Fruit fly (Drosophila melanogaster): Measurements from ENCODE around the gene janA.

The janA gene

dm6 chr3R:29999495-29999894 is 39.8 kb downstream of the janA start, which contains the start of gene CG34298:
CG34298 (plus strand) TSS chr3R:29999795.
- TF ChIP-seq EcR (GFP tag; optimal IDR thresholded peaks at IDR 0.05): no peak
- no peak for TF ChIP-seq Pif1A (GFP tag; optimal IDR thresholded peaks at IDR 0.05)
- no peak for TF ChIP-seq CG12605 (GFP tag; IDR thresholded peaks at IDR 0.05)
- TF ChIP-seq CG15710 (tag; optimal IDR thresholded peaks at IDR 0.05): no peak
- no peak for TF ChIP-seq CG17806 (tag; optimal IDR thresholded peaks at IDR 0.05)
- TF ChIP-seq CG32121 (GFP tag; IDR thresholded peaks at IDR 0.05): no peak
- TF ChIP-seq CG13204 (GFP tag; optimal IDR thresholded peaks at IDR 0.05): no peak
- TF ChIP-seq Snoo (tag; optimal IDR thresholded peaks at IDR 0.05): no peak
- no peak for TF ChIP-seq D1 (tag; optimal IDR thresholded peaks at IDR 0.05)
- TF ChIP-seq CG34367 (tag; optimal IDR thresholded peaks at IDR 0.05): no peak
- TF ChIP-seq Pif1B (GFP tag; optimal IDR thresholded peaks at IDR 0.05): no peak
- no peak for TF ChIP-seq CG14655 (GFP tag; optimal IDR thresholded peaks at IDR 0.05)
- no peak for TF ChIP-seq CG8159 (tag; optimal IDR thresholded peaks at IDR 0.05)
- no peak for TF ChIP-seq CG10348 (GFP tag; IDR thresholded peaks at IDR 0.05)
- TF ChIP-seq CG8301 (tag; optimal IDR thresholded peaks at IDR 0.05): no peak
- TF ChIP-seq Ets98B (GFP tag; IDR thresholded peaks at IDR 0.05): no peak
- TF ChIP-seq rn (GFP tag; IDR thresholded peaks at IDR 0.05): no peak
- TF ChIP-seq CG4496 (GFP tag; IDR thresholded peaks at IDR 0.05): no peak
- TF ChIP-seq fd96Ca (GFP tag; IDR thresholded peaks at IDR 0.05): no peak
- no peak for TF ChIP-seq CG9948 (tag; optimal IDR thresholded peaks at IDR 0.05)

- TF ChIP-seq CG9948 (tag; optimal IDR thresholded peaks at IDR 0.05) (no peak), CG34367 (tag; optimal IDR thresholded peaks at IDR 0.05) (no peak), CG12605 (GFP tag; IDR thresholded peaks at IDR 0.05) (no peak), Ets98B (GFP tag; IDR thresholded peaks at IDR 0.05) (peak; percentile 19; the same call in 1 of the 2 replicates), Snoo (tag; optimal IDR thresholded peaks at IDR 0.05) (no peak)
Measured at dm6 chr3R:29997607-29998236, 41.6 kb downstream of the janA start, which contains the start of the genes CG15525 and CG11504. CG15525 (minus strand) TSS chr3R:29997676. CG11504 (plus strand) TSS chr3R:29997900.

dm6 chr3R:29995035-29995434 is 44.3 kb downstream of the janA start, which contains the start of the genes CG7903 and Sas-6:
CG7903 (minus strand) TSS chr3R:29995231.
Sas-6 (plus strand) TSS chr3R:29995357.
- TF ChIP-seq CG4496 (GFP tag; IDR thresholded peaks at IDR 0.05): peak; percentile 44; the same call in 1 of the 3 replicates
- no peak for TF ChIP-seq Pif1B (GFP tag; optimal IDR thresholded peaks at IDR 0.05)

- TF ChIP-seq CG14655 (GFP tag; optimal IDR thresholded peaks at IDR 0.05): no peak
- no peak for TF ChIP-seq CG12605 (GFP tag; IDR thresholded peaks at IDR 0.05)
- TF ChIP-seq fd96Ca (GFP tag; IDR thresholded peaks at IDR 0.05): no peak
- TF ChIP-seq CG8159 (tag; optimal IDR thresholded peaks at IDR 0.05): no peak
- TF ChIP-seq gl (tag; optimal IDR thresholded peaks at IDR 0.05): no peak
- no peak for TF ChIP-seq rn (GFP tag; IDR thresholded peaks at IDR 0.05)
Measured at dm6 chr3R:29993134-29993533, 46.2 kb downstream of the janA start, which contains the start of gene Acph-1. Acph-1 (minus strand) TSS chr3R:29993411.

dm6 chr3R:29990681-29991080 is 48.7 kb downstream of the janA start:
- no peak for TF ChIP-seq D1 (tag; optimal IDR thresholded peaks at IDR 0.05)
- TF ChIP-seq CG32121 (GFP tag; IDR thresholded peaks at IDR 0.05): no peak
- no peak for TF ChIP-seq CG15710 (tag; optimal IDR thresholded peaks at IDR 0.05)
